Worm (Caenorhabditis elegans): ENCODE results near the gene skr-3.

The skr-3 gene

DNA sequence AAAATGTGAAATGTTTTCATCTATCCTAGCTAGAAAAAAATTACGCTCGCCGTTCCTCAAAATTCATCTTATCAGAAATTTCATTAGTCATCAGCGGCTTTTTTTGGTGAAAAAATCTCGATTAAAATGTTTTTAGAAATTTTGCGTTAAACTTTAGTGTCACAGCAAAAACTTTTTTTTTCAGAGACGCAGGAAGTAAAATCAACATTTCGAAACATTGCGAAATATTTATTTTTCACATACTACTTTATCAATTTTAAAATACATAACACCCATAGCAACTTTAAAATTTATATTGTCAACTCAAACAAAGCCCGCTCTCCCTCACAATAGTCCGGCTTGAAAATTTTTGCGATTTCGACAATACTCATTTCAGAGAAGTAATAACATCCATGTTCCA, 11.3 kb downstream of the skr-3 start:
- TF ChIP-seq skn-1 (tag; optimal IDR thresholded peaks at IDR 0.05), result no peak
- no peak for TF ChIP-seq ama-1 (optimal IDR thresholded peaks at IDR 0.05)
- no peak for TF ChIP-seq nhr-76 (tag; optimal IDR thresholded peaks at IDR 0.05)
- TF ChIP-seq ZK546.5 (tag; optimal IDR thresholded peaks at IDR 0.05), result no peak

DNA sequence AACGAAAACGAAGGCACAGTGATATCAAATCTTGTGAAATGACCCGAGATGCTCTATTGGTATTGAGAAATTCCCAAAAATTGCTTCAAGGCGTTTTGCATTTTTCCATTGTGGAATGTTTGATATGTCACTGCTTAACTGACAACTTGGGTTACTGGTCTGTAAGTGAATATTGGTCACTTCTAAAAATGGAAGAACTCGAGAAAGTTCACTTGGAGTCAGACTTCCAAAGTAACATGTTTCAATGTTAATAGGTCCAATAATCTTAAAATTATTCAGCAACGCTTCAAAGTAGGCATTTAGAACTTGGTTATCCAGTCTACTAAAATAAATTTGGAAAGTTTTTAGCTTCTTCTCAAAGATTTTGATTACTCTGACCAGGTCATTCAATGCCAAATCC, 11.8 kb downstream of the skr-3 start, which contains the start of gene fbxa-144:
fbxa-144 (minus strand) TSS at position 101 of the 400 bp plus-strand sequence.
- no peak for TF ChIP-seq ztf-11 (tag; optimal IDR thresholded peaks at IDR 0.05)
- TF ChIP-seq R02D3.7 (tag; optimal IDR thresholded peaks at IDR 0.05), result no peak
- TF ChIP-seq fos-1 (tag; optimal IDR thresholded peaks at IDR 0.05), result no peak
- no peak for TF ChIP-seq sea-2 (GFP tag; optimal IDR thresholded peaks at IDR 0.05)
- TF ChIP-seq hmg-11 (tag; optimal IDR thresholded peaks at IDR 0.05), result no peak
- no peak for TF ChIP-seq skn-1 (tag; optimal IDR thresholded peaks at IDR 0.05)
- no peak for TF ChIP-seq elt-3 (tag; optimal IDR thresholded peaks at IDR 0.05)
- no peak for TF ChIP-seq ceh-82 (tag; optimal IDR thresholded peaks at IDR 0.05)
- TF ChIP-seq elt-1 (tag; optimal IDR thresholded peaks at IDR 0.05), result no peak
- TF ChIP-seq eor-1 (tag; optimal IDR thresholded peaks at IDR 0.05), result no peak
- TF ChIP-seq fkh-10 (GFP tag; optimal IDR thresholded peaks at IDR 0.05), result no peak
- no peak for TF ChIP-seq daf-12 (tag; optimal IDR thresholded peaks at IDR 0.05)
- TF ChIP-seq nfya-1 (tag; optimal IDR thresholded peaks at IDR 0.05; ENCODE audit: insufficient read depth), result no peak
- TF ChIP-seq nhr-23 (tag; optimal IDR thresholded peaks at IDR 0.05), result no peak
- TF ChIP-seq nhr-77 (tag; optimal IDR thresholded peaks at IDR 0.05), result no peak
- no peak for TF ChIP-seq lin-15B (tag; optimal IDR thresholded peaks at IDR 0.05)
- TF ChIP-seq zag-1 (tag; optimal IDR thresholded peaks at IDR 0.05), result no peak
- TF ChIP-seq nhr-237 (tag; optimal IDR thresholded peaks at IDR 0.05), result no peak
- TF ChIP-seq unc-39 (tag; optimal IDR thresholded peaks at IDR 0.05), result no peak
- TF ChIP-seq ama-1 (optimal IDR thresholded peaks at IDR 0.05), result no peak

ce11 chrV:16137043-16137442, 16.2 kb downstream of the skr-3 start, which contains the start of gene F44G3.7:
Gene F44G3.7 (minus strand): TSS chrV:16137143.
- no peak for TF ChIP-seq ztf-11 (tag; optimal IDR thresholded peaks at IDR 0.05)

DNA sequence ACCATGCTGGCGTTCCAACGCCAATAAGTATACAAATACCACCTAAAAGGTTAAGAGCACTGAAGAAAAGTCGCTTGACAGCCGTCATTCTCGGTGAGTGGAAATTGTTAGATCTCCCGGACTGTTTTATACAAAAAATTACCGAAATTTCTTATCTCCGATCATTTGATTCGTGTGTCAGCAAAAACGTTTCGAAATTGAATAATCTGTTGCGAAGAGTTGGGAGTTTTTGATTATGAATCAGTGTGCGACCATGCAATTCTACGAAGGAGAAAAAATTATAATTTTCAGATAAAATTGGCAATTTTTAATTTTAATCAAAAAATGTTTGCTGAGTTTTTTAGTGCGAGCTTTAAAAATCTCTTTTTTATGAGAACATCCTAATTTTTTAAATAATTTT, 18.6 kb downstream of the skr-3 start, which contains the start of gene clc-11:
clc-11 (minus strand) TSS at position 101 of the 400 bp plus-strand sequence.
- TF ChIP-seq nhr-25 (tag; optimal IDR thresholded peaks at IDR 0.05) (no peak), aly-2 (tag; optimal IDR thresholded peaks at IDR 0.05) (no peak), nhr-11 (tag; optimal IDR thresholded peaks at IDR 0.05) (no peak), ceh-16 (tag; optimal IDR thresholded peaks at IDR 0.05) (no peak), daf-12 (tag; optimal IDR thresholded peaks at IDR 0.05) (no peak), ZK546.5 (tag; optimal IDR thresholded peaks at IDR 0.05) (no peak), snpc-4 (tag; optimal IDR thresholded peaks at IDR 0.05) (no peak), ceh-28 (tag; optimal IDR thresholded peaks at IDR 0.05) (no peak), ceh-82 (tag; optimal IDR thresholded peaks at IDR 0.05) (no peak), lin-39 (tag; optimal IDR thresholded peaks at IDR 0.05) (no peak), eor-1 (tag; optimal IDR thresholded peaks at IDR 0.05) (no peak), lin-15B (tag; optimal IDR thresholded peaks at IDR 0.05) (no peak), ceh-9 (tag; optimal IDR thresholded peaks at IDR 0.05) (no peak)

ce11 chrV:16141071-16141470, 20.2 kb downstream of the skr-3 start, which contains the start of gene clc-32:
Gene clc-32 (minus strand): TSS chrV:16141171.
- TF ChIP-seq fos-1 (tag; optimal IDR thresholded peaks at IDR 0.05), result no peak
- TF ChIP-seq ceh-9 (tag; optimal IDR thresholded peaks at IDR 0.05), result no peak
- no peak for TF ChIP-seq egl-27 (tag; optimal IDR thresholded peaks at IDR 0.05)
- no peak for TF ChIP-seq R02D3.7 (tag; optimal IDR thresholded peaks at IDR 0.05)
- TF ChIP-seq unc-39 (tag; optimal IDR thresholded peaks at IDR 0.05), result no peak
- TF ChIP-seq lsy-12 (tag; optimal IDR thresholded peaks at IDR 0.05), result no peak
- TF ChIP-seq nfya-1 (tag; optimal IDR thresholded peaks at IDR 0.05; ENCODE audit: insufficient read depth), result no peak
- TF ChIP-seq pha-4 (tag; optimal IDR thresholded peaks at IDR 0.05), result no peak
- TF ChIP-seq egl-5 (tag; optimal IDR thresholded peaks at IDR 0.05), result no peak
- TF ChIP-seq ceh-28 (tag; optimal IDR thresholded peaks at IDR 0.05), result no peak
- TF ChIP-seq elt-1 (tag; optimal IDR thresholded peaks at IDR 0.05), result no peak
- TF ChIP-seq ztf-11 (tag; optimal IDR thresholded peaks at IDR 0.05), result no peak
- TF ChIP-seq daf-12 (tag; optimal IDR thresholded peaks at IDR 0.05), result no peak
- TF ChIP-seq ztf-4 (tag; optimal IDR thresholded peaks at IDR 0.05), result no peak
- no peak for TF ChIP-seq pqm-1 (tag; optimal IDR thresholded peaks at IDR 0.05)
- no peak for TF ChIP-seq nhr-67 (tag; optimal IDR thresholded peaks at IDR 0.05)
- TF ChIP-seq aly-2 (tag; optimal IDR thresholded peaks at IDR 0.05), result no peak
- TF ChIP-seq mml-1 (tag; optimal IDR thresholded peaks at IDR 0.05), result no peak

Data from whole organism, L3 larva.